Fruit fly (Drosophila melanogaster): ENCODE measurements around the gene Phf5a.

Gene Phf5a

DNA sequence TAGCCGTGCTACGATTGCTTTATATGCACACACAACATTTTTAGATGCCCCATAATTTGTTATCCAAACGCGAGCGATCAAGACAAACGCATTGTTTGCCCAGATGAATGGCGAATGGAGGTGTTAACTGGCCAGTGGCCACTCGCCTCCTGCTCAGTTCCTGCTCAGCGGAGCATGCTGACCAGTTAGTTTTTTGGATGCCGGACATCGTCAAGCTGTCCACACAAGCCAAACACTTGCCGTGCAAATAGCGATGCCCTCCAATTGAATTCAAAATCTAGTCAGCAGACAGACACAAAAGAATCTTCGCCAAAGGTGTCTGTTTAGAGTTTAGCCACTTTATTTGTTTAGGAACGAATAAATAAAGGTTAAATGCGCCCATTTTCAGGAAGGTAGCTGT, 28.4 kb downstream of the Phf5a start (continued):
- TF ChIP-seq Rx (GFP tag; IDR thresholded peaks at IDR 0.05) (no peak), Optix (GFP tag; IDR thresholded peaks at IDR 0.05) (0 out of 3 replicates have a peak, but pooled peaks have one; percentile 29), hkb (optimal IDR thresholded peaks at IDR 0.05) (no peak), hkb (GFP tag; IDR thresholded peaks at IDR 0.05) (peak; percentile 23; the same call in 1 of the 2 replicates), CG6813 (GFP tag; optimal IDR thresholded peaks at IDR 0.05) (no peak), CG34224 (GFP tag; IDR thresholded peaks at IDR 0.05; ENCODE audit: partially characterized antibody) (no peak), lmd (GFP tag; IDR thresholded peaks at IDR 0.05) (no peak), CrebB (tag; optimal IDR thresholded peaks at IDR 0.05) (peak; percentile 44), caup (GFP tag; optimal IDR thresholded peaks at IDR 0.05; ENCODE audit: severe bottlenecking) (no peak), Sox102F (GFP tag; optimal IDR thresholded peaks at IDR 0.05) (no peak), wor (GFP tag; IDR thresholded peaks at IDR 0.05) (no peak), Opbp (GFP tag; IDR thresholded peaks at IDR 0.05; ENCODE audit: partially characterized antibody) (no peak), disco-r (GFP tag; optimal IDR thresholded peaks at IDR 0.05) (no peak), sens (GFP tag) (peak; percentile 74), CG7963 (GFP tag; IDR thresholded peaks at IDR 0.05; ENCODE audit: partially characterized antibody) (no peak), wek (GFP tag; optimal IDR thresholded peaks at IDR 0.05) (peak; percentile 13), lola (GFP tag; optimal IDR thresholded peaks at IDR 0.05) (peak in 1 of 3 experiments; percentile 42), Ada2b (GFP tag; IDR thresholded peaks at IDR 0.05) (no peak), Eip74EF (GFP tag; optimal IDR thresholded peaks at IDR 0.05) (no peak), CG12155 (GFP tag; optimal IDR thresholded peaks at IDR 0.05) (no peak), so (GFP tag; IDR thresholded peaks at IDR 0.05) (0 out of 3 replicates have a peak, but pooled peaks have one; percentile 46), CG9727 (GFP tag; optimal IDR thresholded peaks at IDR 0.05) (peak; percentile 59), sc (optimal IDR thresholded peaks at IDR 0.05) (no peak), sc (GFP tag; optimal IDR thresholded peaks at IDR 0.05) (no peak), slp2 (GFP tag; optimal IDR thresholded peaks at IDR 0.05) (no peak), Poxn (GFP tag; IDR thresholded peaks at IDR 0.05) (no peak), NC2α (GFP tag; optimal IDR thresholded peaks at IDR 0.05) (no peak), CG13296 (GFP tag; optimal IDR thresholded peaks at IDR 0.05) (peak; percentile 36), CG2199 (GFP tag; IDR thresholded peaks at IDR 0.05) (peak; percentile 49; the same call in 1 of the 3 replicates), pum (GFP tag; optimal IDR thresholded peaks at IDR 0.05) (no peak)

DNA sequence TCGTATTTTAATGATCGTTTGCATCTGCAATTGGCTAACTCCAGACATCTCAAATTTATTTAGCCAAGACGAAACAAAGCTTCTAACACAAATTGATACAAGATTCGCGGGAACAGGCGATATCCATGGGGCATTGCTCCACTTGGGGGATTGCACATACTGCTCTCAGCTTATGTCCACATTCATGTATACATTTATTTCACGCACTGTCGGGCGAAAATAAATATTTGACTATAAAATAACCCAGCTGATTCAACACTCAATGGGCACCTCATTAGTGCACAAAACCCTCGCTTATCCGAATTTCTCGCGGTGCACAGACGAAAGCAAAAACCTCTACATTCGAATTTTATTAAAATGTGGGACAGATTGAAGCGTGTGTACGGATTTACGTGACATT, 29.1 kb downstream of the Phf5a start:
- peak; percentile 75 for TF ChIP-seq CG12071 (GFP tag; optimal IDR thresholded peaks at IDR 0.05)
- peak; percentile 20 for TF ChIP-seq CG18262 (tag; optimal IDR thresholded peaks at IDR 0.05)
- TF ChIP-seq CG3163 (GFP tag; optimal IDR thresholded peaks at IDR 0.05) = no peak
- TF ChIP-seq Sox100B (GFP tag; optimal IDR thresholded peaks at IDR 0.05) = peak; percentile 47
- TF ChIP-seq lab (GFP tag; optimal IDR thresholded peaks at IDR 0.05) = peak; percentile 72
- TF ChIP-seq CG7839 (tag; optimal IDR thresholded peaks at IDR 0.05) = peak; percentile 16
- peak; percentile 52 for TF ChIP-seq CG1529 (GFP tag; optimal IDR thresholded peaks at IDR 0.05)
- peak; percentile 57 for TF ChIP-seq CG2678 (tag; optimal IDR thresholded peaks at IDR 0.05)
- peak; percentile 7 for TF ChIP-seq caup (GFP tag; optimal IDR thresholded peaks at IDR 0.05; ENCODE audit: severe bottlenecking)
- TF ChIP-seq CG10654 (GFP tag; optimal IDR thresholded peaks at IDR 0.05) = peak; percentile 8
- peak; percentile 39; the same call in 1 of the 2 replicates for TF ChIP-seq CG14441 (GFP tag; IDR thresholded peaks at IDR 0.05)
- peak; percentile 19 for TF ChIP-seq CG13296 (GFP tag; optimal IDR thresholded peaks at IDR 0.05)
- no peak for TF ChIP-seq grn (GFP tag; optimal IDR thresholded peaks at IDR 0.05)
- peak; percentile 17 for TF ChIP-seq CG17385 (GFP tag; optimal IDR thresholded peaks at IDR 0.05)
- peak in 1 of 2 experiments; percentile 42 for TF ChIP-seq bsh (GFP tag; optimal IDR thresholded peaks at IDR 0.05)
- TF ChIP-seq tx (GFP tag; optimal IDR thresholded peaks at IDR 0.05) = no peak
- peak; percentile 46 for TF ChIP-seq HHEX (GFP tag; optimal IDR thresholded peaks at IDR 0.05)
- TF ChIP-seq Neu2 (GFP tag; optimal IDR thresholded peaks at IDR 0.05; ENCODE audit: borderline replicate concordance) = no peak
- 0 out of 2 replicates have a peak, but pooled peaks have one; percentile 15 for TF ChIP-seq ttk (GFP tag; IDR thresholded peaks at IDR 0.05)
- peak; percentile 57 for TF ChIP-seq CG1603 (tag; optimal IDR thresholded peaks at IDR 0.05)
- peak; percentile 15 for TF ChIP-seq sqz (GFP tag; optimal IDR thresholded peaks at IDR 0.05)
- no peak for TF ChIP-seq Dad (GFP tag; optimal IDR thresholded peaks at IDR 0.05)
- peak; percentile 56 for TF ChIP-seq CG12219 (GFP tag; optimal IDR thresholded peaks at IDR 0.05)
